Fruit fly (Drosophila melanogaster) whole organism: ENCODE measurements around the gene ImpE1.

ENCODE experiments used
- CG8478 ChIP-seq: fragments of >200 bp; optimal IDR thresholded peaks from 2 replicates; lab custom pipeline; 2018; ENCODE audit warnings: inconsistent platforms
- Dll ChIP-seq: fragments of >200 bp; optimal IDR thresholded peaks from 2 replicates; lab custom pipeline; 2017
- EcR ChIP-seq, 2 experiments: fragments of >200 bp; optimal IDR thresholded peaks; 2 replicates each; lab custom pipeline; 2017; ENCODE audit warnings: missing biosample characterization in 2 of 2, missing genetic modification characterization in 2 of 2, missing genetic modification reagents in 2 of 2
- pan ChIP-seq: fragments of >200 bp; optimal IDR thresholded peaks from 2 replicates; lab custom pipeline; 2017
- psq ChIP-seq: fragments of >200 bp; optimal IDR thresholded peaks from 2 replicates; lab custom pipeline; 2017
- usp ChIP-seq: fragments of >200 bp; optimal IDR thresholded peaks from 2 replicates; lab custom pipeline; 2017; ENCODE audit warnings: missing biosample characterization, missing genetic modification characterization, mixed read lengths

Gene ImpE1

dm6 chr3L:8372035-8372434, at the start of gene ImpE1:
Gene ImpE1 (plus strand): TSS chr3L:8372405.
- TF ChIP-seq pan (lab: Kevin White, UChicago) (no peak), Dll (lab: Kevin White, UChicago) (peak; percentile 2)

dm6 chr3L:8323817-8324216, 48.4 kb upstream of the ImpE1 start:
- TF ChIP-seq EcR (GFP tag; optimal IDR thresholded peaks at IDR 0.05; lab: Kevin White, UChicago) (no peak), Dll (lab: Kevin White, UChicago) (no peak), psq (no peak), CG8478 (lab: Kevin White, UChicago) (no peak), usp (GFP tag; lab: Kevin White, UChicago) (no peak), pan (lab: Kevin White, UChicago) (no peak)

- no peak for TF ChIP-seq Dll (lab: Kevin White, UChicago)
- TF ChIP-seq pan (lab: Kevin White, UChicago), result no peak
- no peak for TF ChIP-seq CG8478 (lab: Kevin White, UChicago)
Measured at dm6 chr3L:8325559-8325958, 46.6 kb upstream of the ImpE1 start, which contains the start of gene CG34461. Gene CG34461 (plus strand): TSS chr3L:8325859.

- TF ChIP-seq psq, result no peak
- no peak for TF ChIP-seq EcR (GFP tag; optimal IDR thresholded peaks at IDR 0.05; lab: Kevin White, UChicago)
- TF ChIP-seq usp (GFP tag; lab: Kevin White, UChicago), result no peak
- TF ChIP-seq CG8478 (lab: Kevin White, UChicago), result no peak
- TF ChIP-seq pan (lab: Kevin White, UChicago), result no peak
- no peak for TF ChIP-seq Dll (lab: Kevin White, UChicago)
Measured at dm6 chr3L:8328283-8328682, 43.9 kb upstream of the ImpE1 start, which contains the start of gene CG34462. Gene CG34462 (plus strand): TSS chr3L:8328583.

dm6 chr3L:8329005-8329404, 43.2 kb upstream of the ImpE1 start:
- TF ChIP-seq EcR (GFP tag; optimal IDR thresholded peaks at IDR 0.05; lab: Kevin White, UChicago) (no peak), CG8478 (lab: Kevin White, UChicago) (no peak), pan (lab: Kevin White, UChicago) (no peak), usp (GFP tag; lab: Kevin White, UChicago) (no peak), Dll (lab: Kevin White, UChicago) (no peak), psq (no peak)

- TF ChIP-seq usp (GFP tag; lab: Kevin White, UChicago) (no peak), pan (lab: Kevin White, UChicago) (no peak), psq (no peak), CG8478 (lab: Kevin White, UChicago) (no peak), Dll (lab: Kevin White, UChicago) (no peak), EcR (GFP tag; optimal IDR thresholded peaks at IDR 0.05; lab: Kevin White, UChicago) (no peak)
Measured at dm6 chr3L:8331414-8331813, 40.8 kb upstream of the ImpE1 start.

dm6 chr3L:8333574-8333973, 38.6 kb upstream of the ImpE1 start:
- TF ChIP-seq EcR (GFP tag; optimal IDR thresholded peaks at IDR 0.05; lab: Kevin White, UChicago) (no peak), psq (no peak), CG8478 (lab: Kevin White, UChicago) (no peak)

dm6 chr3L:8334338-8334737, 37.9 kb upstream of the ImpE1 start:
- TF ChIP-seq EcR (GFP tag; optimal IDR thresholded peaks at IDR 0.05; lab: Kevin White, UChicago), result no peak
- no peak for TF ChIP-seq Dll (lab: Kevin White, UChicago)
- TF ChIP-seq psq, result no peak
- no peak for TF ChIP-seq pan (lab: Kevin White, UChicago)

dm6 chr3L:8336372-8336771, 35.8 kb upstream of the ImpE1 start, which contains the start of gene Cpr66Cb:
Gene Cpr66Cb (plus strand): TSS chr3L:8336672.
- TF ChIP-seq CG8478 (lab: Kevin White, UChicago) (no peak), Dll (lab: Kevin White, UChicago) (no peak), pan (lab: Kevin White, UChicago) (no peak), usp (GFP tag; lab: Kevin White, UChicago) (no peak), EcR (GFP tag; optimal IDR thresholded peaks at IDR 0.05; lab: Kevin White, UChicago) (no peak)

dm6 chr3L:8338921-8339320, 33.3 kb upstream of the ImpE1 start, which contains the start of gene Pex2:
Gene Pex2 (plus strand): TSS chr3L:8339051.
- TF ChIP-seq usp (GFP tag; lab: Kevin White, UChicago) (no peak), CG8478 (lab: Kevin White, UChicago) (no peak), pan (lab: Kevin White, UChicago) (no peak), EcR (GFP tag; optimal IDR thresholded peaks at IDR 0.05; lab: Kevin White, UChicago) (no peak), Dll (lab: Kevin White, UChicago) (no peak), psq (no peak)

dm6 chr3L:8340264-8341095, 31.7 kb upstream of the ImpE1 start, which contains the start of the genes Prim1 and CG7083:
Gene Prim1 (plus strand): TSS chr3L:8340314.
Gene CG7083 (plus strand): TSS chr3L:8340785.
- TF ChIP-seq Dll (lab: Kevin White, UChicago), result no peak
- TF ChIP-seq usp (GFP tag; lab: Kevin White, UChicago), result no peak
- TF ChIP-seq CG8478 (lab: Kevin White, UChicago), result no peak
- no peak for TF ChIP-seq pan (lab: Kevin White, UChicago)
- TF ChIP-seq psq, result no peak

dm6 chr3L:8345182-8345581, 27.0 kb upstream of the ImpE1 start:
- TF ChIP-seq usp (GFP tag; lab: Kevin White, UChicago) (no peak), EcR (GFP tag; optimal IDR thresholded peaks at IDR 0.05; lab: Kevin White, UChicago) (no peak), pan (lab: Kevin White, UChicago) (no peak), Dll (lab: Kevin White, UChicago) (no peak), CG8478 (lab: Kevin White, UChicago) (no peak), psq (no peak)
